Worm (Caenorhabditis elegans) whole organism, midembryonic: ENCODE measurements around the gene Y97E10AR.4.

Source experiments
- T22C8.4 ChIP-seq: fragments of 200-800 bp; sonication (Bioruptor generic); IDR thresholded peaks from 2 replicates; pipeline ENCODE4 v1.3.6; 2022; ENCODE audit warnings: missing genetic modification characterization, missing compliant biosample characterization
- cog-1 ChIP-seq: sonication (generic microtip); optimal IDR thresholded peaks from 2 replicates; lab custom pipeline; 2016; ENCODE audit warnings: missing genetic modification characterization, missing compliant biosample characterization
- flt-1 ChIP-seq: fragments of 200-800 bp; sonication (Bioruptor generic); IDR thresholded peaks from 2 replicates; pipeline ENCODE4 v1.3.6; 2022; ENCODE audit warnings: missing genetic modification characterization, missing compliant biosample characterization
- klf-2 ChIP-seq: fragments of 200-800 bp; sonication (Bioruptor generic); conservative IDR thresholded peaks from 2 replicates; pipeline ENCODE4 v1.3.6; 2022; ENCODE audit warnings: missing genetic modification reagents, missing genetic modification characterization, missing compliant biosample characterization
- med-1 ChIP-seq: sonication (generic microtip); optimal IDR thresholded peaks from 2 replicates; lab custom pipeline; 2017; ENCODE audit warnings: missing genetic modification characterization, mild to moderate bottlenecking, missing compliant biosample characterization, antibody characterized with exemption, missing genetic modification reagents; ENCODE audit not compliant: insufficient read depth
- ref-1 ChIP-seq: fragments of 200-800 bp; sonication (Bioruptor generic); conservative IDR thresholded peaks from 2 replicates; pipeline ENCODE4 v1.3.6; 2022; ENCODE audit warnings: missing genetic modification reagents, missing genetic modification characterization, missing compliant biosample characterization
- tab-1 ChIP-seq: fragments of 200-800 bp; sonication (Bioruptor generic); IDR thresholded peaks from 2 replicates; pipeline ENCODE4 v1.3.6; 2022; ENCODE audit warnings: missing genetic modification characterization, missing compliant biosample characterization
- ztf-23 ChIP-seq: fragments of 200-800 bp; sonication (Bioruptor generic); IDR thresholded peaks from 2 replicates; pipeline ENCODE4 v1.3.6; 2022; ENCODE audit warnings: missing genetic modification reagents, missing genetic modification characterization, missing compliant biosample characterization
- ztf-29 ChIP-seq: fragments of 200-800 bp; sonication (Bioruptor generic); IDR thresholded peaks from 2 replicates; pipeline ENCODE4 v1.3.6; 2022; ENCODE audit warnings: missing genetic modification reagents, missing genetic modification characterization, missing compliant biosample characterization

Gene Y97E10AR.4

ce11 chrV:8041336-8041868, 31.4 kb upstream of the Y97E10AR.4 start:
- TF ChIP-seq cog-1 (tag; lab: Kevin White, UChicago) (no peak), klf-2 (no peak), flt-1 (GFP tag; lab: Robert Waterston, UW) (no peak), ref-1 (GFP tag; lab: Robert Waterston, UW) (no peak), T22C8.4 (GFP tag; lab: Robert Waterston, UW) (no peak), tab-1 (GFP tag; lab: Robert Waterston, UW) (no peak), ztf-23 (GFP tag; lab: Robert Waterston, UW) (no peak), ztf-29 (no peak), med-1 (GFP tag; lab: Kevin White, UChicago) (no peak)

ce11 chrV:8040247-8041084, 30.4 kb upstream of the Y97E10AR.4 start:
- TF ChIP-seq ztf-29: no peak
- TF ChIP-seq klf-2: no peak
- TF ChIP-seq ztf-23 (GFP tag; lab: Robert Waterston, UW): no peak
- no peak for TF ChIP-seq cog-1 (tag; lab: Kevin White, UChicago)
- TF ChIP-seq T22C8.4 (GFP tag; lab: Robert Waterston, UW): no peak
- TF ChIP-seq ref-1 (GFP tag; lab: Robert Waterston, UW): no peak
- TF ChIP-seq flt-1 (GFP tag; lab: Robert Waterston, UW): no peak
- TF ChIP-seq med-1 (GFP tag; lab: Kevin White, UChicago): no peak
- TF ChIP-seq tab-1 (GFP tag; lab: Robert Waterston, UW): no peak

ce11 chrV:8039606-8040005, 29.6 kb upstream of the Y97E10AR.4 start:
- TF ChIP-seq flt-1 (GFP tag; lab: Robert Waterston, UW) (peak; percentile 58; the same call in 1 of the 2 replicates), med-1 (GFP tag; lab: Kevin White, UChicago) (no peak), cog-1 (tag; lab: Kevin White, UChicago) (no peak)

ce11 chrV:8039085-8039525, 29.1 kb upstream of the Y97E10AR.4 start:
- no peak for TF ChIP-seq ztf-29
- peak; percentile 56; the same call in 1 of the 2 replicates for TF ChIP-seq ztf-23 (GFP tag; lab: Robert Waterston, UW)
- TF ChIP-seq flt-1 (GFP tag; lab: Robert Waterston, UW): peak; percentile 38
- no peak for TF ChIP-seq T22C8.4 (GFP tag; lab: Robert Waterston, UW)

ce11 chrV:8035947-8036346, 25.9 kb upstream of the Y97E10AR.4 start, which contains the start of gene ZC513.14:
TSS of gene ZC513.14 (minus strand) at chrV:8036047.
- TF ChIP-seq med-1 (GFP tag; lab: Kevin White, UChicago) (no peak), ref-1 (GFP tag; lab: Robert Waterston, UW) (no peak), ztf-29 (no peak), cog-1 (tag; lab: Kevin White, UChicago) (no peak), ztf-23 (GFP tag; lab: Robert Waterston, UW) (no peak), T22C8.4 (GFP tag; lab: Robert Waterston, UW) (no peak), tab-1 (GFP tag; lab: Robert Waterston, UW) (no peak), flt-1 (GFP tag; lab: Robert Waterston, UW) (no peak), klf-2 (no peak)

ce11 chrV:8034811-8035210, 24.8 kb upstream of the Y97E10AR.4 start, which contains the start of gene algn-12:
TSS of gene algn-12 (plus strand) at chrV:8035111.
- TF ChIP-seq T22C8.4 (GFP tag; lab: Robert Waterston, UW): no peak

ce11 chrV:8031121-8031520, 21.1 kb upstream of the Y97E10AR.4 start, which contains the start of gene vars-1:
TSS of gene vars-1 (plus strand) at chrV:8031411.
- no peak for TF ChIP-seq klf-2
- TF ChIP-seq ref-1 (GFP tag; lab: Robert Waterston, UW): no peak
- no peak for TF ChIP-seq flt-1 (GFP tag; lab: Robert Waterston, UW)
- TF ChIP-seq med-1 (GFP tag; lab: Kevin White, UChicago): no peak
- no peak for TF ChIP-seq ztf-23 (GFP tag; lab: Robert Waterston, UW)
- no peak for TF ChIP-seq T22C8.4 (GFP tag; lab: Robert Waterston, UW)

- no peak for TF ChIP-seq klf-2
- no peak for TF ChIP-seq ztf-23 (GFP tag; lab: Robert Waterston, UW)
- TF ChIP-seq flt-1 (GFP tag; lab: Robert Waterston, UW): no peak
Measured at ce11 chrV:8028825-8029489, 18.9 kb upstream of the Y97E10AR.4 start, which contains the start of gene oma-2. TSS of gene oma-2 (plus strand) at chrV:8029439.

- no peak for TF ChIP-seq flt-1 (GFP tag; lab: Robert Waterston, UW)
- no peak for TF ChIP-seq med-1 (GFP tag; lab: Kevin White, UChicago)
- TF ChIP-seq ztf-23 (GFP tag; lab: Robert Waterston, UW): no peak
- TF ChIP-seq T22C8.4 (GFP tag; lab: Robert Waterston, UW): no peak
- no peak for TF ChIP-seq klf-2
- no peak for TF ChIP-seq tab-1 (GFP tag; lab: Robert Waterston, UW)
- no peak for TF ChIP-seq ztf-29
- no peak for TF ChIP-seq ref-1 (GFP tag; lab: Robert Waterston, UW)
- TF ChIP-seq cog-1 (tag; lab: Kevin White, UChicago): no peak
Measured at ce11 chrV:8027429-8028142, 17.6 kb upstream of the Y97E10AR.4 start.
